Worm (Caenorhabditis elegans): Measurements from ENCODE around the gene K11H3.3.

The K11H3.3 gene

DNA sequence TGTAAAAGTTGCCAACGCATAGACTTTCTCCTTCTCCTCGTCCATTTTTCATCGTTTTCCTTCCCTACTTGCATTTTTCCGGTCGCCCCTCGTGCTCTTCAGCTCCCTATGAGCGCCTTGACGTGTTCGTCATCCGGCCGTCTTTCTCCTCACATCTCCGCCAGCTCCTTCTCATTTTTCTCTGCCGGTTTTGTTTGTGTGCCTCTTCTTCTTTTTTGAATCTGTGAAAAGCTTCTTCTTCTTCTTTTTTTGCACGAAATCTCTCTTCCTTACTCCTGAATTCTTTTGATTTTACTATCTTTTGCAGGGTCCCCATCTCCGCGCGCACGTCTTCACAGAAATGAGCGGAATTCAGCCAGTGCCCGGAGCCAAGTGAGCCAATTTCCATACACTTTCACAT, at the start of gene K11H3.3:
TSS of gene K11H3.3 (plus strand) at position 308 of the 400 bp plus-strand sequence.
- no peak for TF ChIP-seq W03F9.2 (tag; optimal IDR thresholded peaks at IDR 0.05)
- no peak for TF ChIP-seq him-1 (tag; optimal IDR thresholded peaks at IDR 0.05)
- no peak for TF ChIP-seq dao-5 (tag; optimal IDR thresholded peaks at IDR 0.05)

- TF ChIP-seq dao-5 (tag; optimal IDR thresholded peaks at IDR 0.05) (no peak), W03F9.2 (tag; optimal IDR thresholded peaks at IDR 0.05) (no peak)
Measured at ce11 chrIII:9802045-9802444, 49.6 kb upstream of the K11H3.3 start.

DNA sequence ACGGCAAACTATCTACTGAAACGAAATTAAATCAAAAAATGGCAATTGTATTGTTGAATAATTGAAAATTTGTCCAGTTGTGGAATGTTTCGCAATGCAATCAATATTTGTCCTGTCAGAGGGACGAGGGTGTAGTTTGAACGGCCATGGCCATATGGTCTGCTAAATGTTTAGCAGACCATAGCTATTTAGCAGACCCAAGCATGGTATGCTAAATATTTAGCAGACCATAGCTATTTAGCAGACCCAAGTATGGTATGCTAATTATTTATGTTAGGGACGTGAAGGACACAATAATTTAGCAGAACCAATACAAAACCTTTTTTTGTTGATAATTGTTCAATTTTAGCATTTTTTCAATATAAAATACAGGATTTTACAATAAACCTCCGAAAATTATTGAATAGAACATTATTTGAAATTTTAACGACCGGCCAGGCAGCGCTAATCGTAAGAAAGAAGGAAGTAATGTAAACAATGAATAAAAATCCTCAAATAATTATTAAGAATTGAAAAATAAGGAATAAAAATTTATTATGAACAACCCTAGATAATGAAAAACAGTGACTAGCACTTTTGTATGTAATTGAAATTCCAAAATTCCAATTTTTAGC, 46.5 kb upstream of the K11H3.3 start, which contains the start of gene riok-3:
TSS of gene riok-3 (minus strand) at position 15 of the 614 bp plus-strand sequence.
- TF ChIP-seq dao-5 (tag; optimal IDR thresholded peaks at IDR 0.05) (no peak), W03F9.2 (tag; optimal IDR thresholded peaks at IDR 0.05) (no peak), him-1 (tag; optimal IDR thresholded peaks at IDR 0.05) (no peak)

ce11 chrIII:9806968-9807559, 44.6 kb upstream of the K11H3.3 start, which contains the start of gene ZK632.4:
ZK632.4 (minus strand) TSS chrIII:9807454.
- TF ChIP-seq him-1 (tag; optimal IDR thresholded peaks at IDR 0.05) (no peak), dao-5 (tag; optimal IDR thresholded peaks at IDR 0.05) (no peak), W03F9.2 (tag; optimal IDR thresholded peaks at IDR 0.05) (no peak)

DNA sequence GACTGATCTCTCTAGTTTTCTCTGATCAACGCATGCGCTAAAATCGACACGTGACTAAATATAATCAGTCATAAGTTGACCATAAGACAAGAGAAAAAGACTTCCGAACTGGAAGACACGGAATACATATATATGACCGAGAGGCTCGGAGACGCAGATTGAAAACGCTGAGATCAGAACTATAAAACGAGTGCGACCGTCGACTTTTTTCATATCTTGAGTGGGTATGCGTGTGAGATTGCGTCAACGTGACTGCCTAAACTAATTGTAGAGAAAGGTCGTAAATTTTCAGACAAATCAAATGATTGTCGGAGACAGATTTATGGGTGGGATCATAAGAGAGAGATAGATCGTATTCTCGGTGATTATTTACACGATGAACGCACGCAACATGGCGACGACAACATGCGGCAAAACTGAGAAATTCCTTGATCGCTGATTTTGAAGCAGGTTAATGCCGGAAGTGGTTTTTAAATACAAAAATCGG, 44.1 kb upstream of the K11H3.3 start:
- no peak for TF ChIP-seq him-1 (tag; optimal IDR thresholded peaks at IDR 0.05)

- no peak for TF ChIP-seq dao-5 (tag; optimal IDR thresholded peaks at IDR 0.05)
- TF ChIP-seq W03F9.2 (tag; optimal IDR thresholded peaks at IDR 0.05), result peak; percentile 56
Measured at ce11 chrIII:9808179-9808578, 43.5 kb upstream of the K11H3.3 start, which contains the start of gene gtap-2. gtap-2 (plus strand) TSS chrIII:9808544.

DNA sequence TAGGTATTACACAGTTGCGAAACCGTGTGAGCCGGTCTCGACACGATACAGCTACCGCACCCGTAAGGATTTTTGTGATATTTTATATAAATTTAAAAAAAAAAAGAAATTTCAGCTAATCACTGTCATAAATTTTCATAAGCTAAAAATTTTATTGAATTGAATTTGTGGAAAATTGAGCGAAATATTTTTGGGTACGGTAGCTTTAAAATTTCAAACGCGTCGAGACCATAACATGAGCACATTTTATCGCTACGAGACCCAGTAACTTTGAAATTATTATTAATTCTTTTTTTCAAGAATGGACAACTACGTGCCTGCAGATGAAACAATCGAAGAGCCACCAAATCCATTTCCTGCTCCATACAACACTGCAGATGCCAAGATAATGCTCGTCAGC, 38.5 kb upstream of the K11H3.3 start, which contains the start of gene ZK632.14:
TSS of gene ZK632.14 (plus strand) at position 301 of the 400 bp plus-strand sequence.
- TF ChIP-seq dao-5 (tag; optimal IDR thresholded peaks at IDR 0.05), result no peak
- no peak for TF ChIP-seq him-1 (tag; optimal IDR thresholded peaks at IDR 0.05)
- TF ChIP-seq W03F9.2 (tag; optimal IDR thresholded peaks at IDR 0.05), result no peak

ce11 chrIII:9817087-9817612, 34.5 kb upstream of the K11H3.3 start, which contains the start of gene cnx-1:
cnx-1 (minus strand) TSS chrIII:9817137.
- TF ChIP-seq dao-5 (tag; optimal IDR thresholded peaks at IDR 0.05) (no peak), him-1 (tag; optimal IDR thresholded peaks at IDR 0.05) (no peak), W03F9.2 (tag; optimal IDR thresholded peaks at IDR 0.05) (no peak)

DNA sequence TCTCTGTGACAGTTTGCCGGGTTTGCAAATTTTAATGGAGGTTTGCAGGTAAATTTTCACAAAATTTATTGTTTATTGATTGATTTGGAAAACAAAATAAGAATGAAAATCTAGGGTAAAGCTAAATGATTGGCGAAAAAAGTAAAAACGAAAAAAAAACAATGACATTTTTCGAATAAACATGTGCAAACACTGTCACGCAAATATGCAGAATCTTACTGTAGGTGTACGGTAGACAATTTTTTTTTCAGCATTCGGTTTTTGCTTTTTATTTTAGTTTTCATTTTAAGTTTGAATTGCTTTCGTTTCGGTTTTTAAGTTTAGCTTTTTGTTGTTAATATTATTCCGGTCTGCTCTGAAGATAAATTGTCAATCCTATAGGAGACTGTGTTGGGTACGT, 33.8 kb upstream of the K11H3.3 start:
- TF ChIP-seq dao-5 (tag; optimal IDR thresholded peaks at IDR 0.05) (no peak), him-1 (tag; optimal IDR thresholded peaks at IDR 0.05) (no peak), W03F9.2 (tag; optimal IDR thresholded peaks at IDR 0.05) (peak; percentile 61)

- no peak for TF ChIP-seq him-1 (tag; optimal IDR thresholded peaks at IDR 0.05)
Measured at ce11 chrIII:9818763-9819162, 32.9 kb upstream of the K11H3.3 start, which contains the start of gene panl-3. panl-3 (plus strand) TSS chrIII:9819056.

DNA sequence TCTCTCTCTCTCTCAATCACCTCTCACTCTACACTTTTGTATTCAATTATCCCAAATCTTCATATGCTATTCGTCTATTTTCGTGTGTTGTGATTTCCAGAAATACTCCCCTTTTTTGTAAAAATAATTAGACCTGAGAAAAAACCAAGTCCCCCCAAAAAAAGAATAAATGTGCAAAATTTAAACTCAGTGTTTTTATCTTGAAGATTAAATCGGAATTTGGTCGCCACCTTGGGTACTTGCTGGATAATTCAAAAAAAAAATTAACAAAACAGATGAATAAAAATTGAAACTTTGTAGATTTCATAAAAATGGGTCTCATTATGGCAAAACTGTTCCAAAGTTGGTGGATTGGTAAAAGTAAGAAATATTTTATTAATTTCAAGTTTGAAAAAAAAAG, 28.7 kb upstream of the K11H3.3 start, which contains the start of gene arl-5:
TSS of gene arl-5 (plus strand) at position 301 of the 400 bp plus-strand sequence.
- no peak for TF ChIP-seq W03F9.2 (tag; optimal IDR thresholded peaks at IDR 0.05)
- no peak for TF ChIP-seq dao-5 (tag; optimal IDR thresholded peaks at IDR 0.05)
- TF ChIP-seq him-1 (tag; optimal IDR thresholded peaks at IDR 0.05), result no peak

- no peak for TF ChIP-seq W03F9.2 (tag; optimal IDR thresholded peaks at IDR 0.05)
- no peak for TF ChIP-seq him-1 (tag; optimal IDR thresholded peaks at IDR 0.05)
- no peak for TF ChIP-seq dao-5 (tag; optimal IDR thresholded peaks at IDR 0.05)
Measured at ce11 chrIII:9823748-9824147, 27.9 kb upstream of the K11H3.3 start.

ce11 chrIII:9824330-9824934, 27.2 kb upstream of the K11H3.3 start, which contains the start of gene lin-52:
lin-52 (minus strand) TSS chrIII:9824750.
- no peak for TF ChIP-seq dao-5 (tag; optimal IDR thresholded peaks at IDR 0.05)
- no peak for TF ChIP-seq him-1 (tag; optimal IDR thresholded peaks at IDR 0.05)
- no peak for TF ChIP-seq W03F9.2 (tag; optimal IDR thresholded peaks at IDR 0.05)

Measured in whole organism, L4/young adult.